Fruit fly (Drosophila melanogaster): ENCODE data around the gene Caf1-180.

Caf1-180 gene

dm6 chrX:8558762-8559172, 47.3 kb downstream of the Caf1-180 start, which contains the start of gene IntS4 (continued):
- TF ChIP-seq pzg (GFP tag; optimal IDR thresholded peaks at IDR 0.05) (peak; percentile 59), CG2202 (tag; optimal IDR thresholded peaks at IDR 0.05) (peak; percentile 5), trem (tag; optimal IDR thresholded peaks at IDR 0.05) (peak; percentile 80), ranshi (GFP tag; IDR thresholded peaks at IDR 0.05) (no peak), pho (GFP tag; optimal IDR thresholded peaks at IDR 0.05) (peak; percentile 14), kay (GFP tag; optimal IDR thresholded peaks at IDR 0.05) (peak; percentile 43), Meics (GFP tag; optimal IDR thresholded peaks at IDR 0.05) (peak; percentile 52), CG7357 (GFP tag; IDR thresholded peaks at IDR 0.05) (no peak), inv (GFP tag; IDR thresholded peaks at IDR 0.05; ENCODE audit: partially characterized antibody) (peak; percentile 94), so (GFP tag; IDR thresholded peaks at IDR 0.05) (no peak), Atf-2 (GFP tag; optimal IDR thresholded peaks at IDR 0.05) (no peak), bsh (GFP tag; optimal IDR thresholded peaks at IDR 0.05) (peak in 1 of 2 experiments; percentile 48), NC2α (GFP tag; optimal IDR thresholded peaks at IDR 0.05) (no peak), CG3163 (GFP tag; optimal IDR thresholded peaks at IDR 0.05) (no peak), btn (GFP tag; optimal IDR thresholded peaks at IDR 0.05) (no peak), gro (GFP tag; optimal IDR thresholded peaks at IDR 0.05) (peak; percentile 50), CG4730 (GFP tag; IDR thresholded peaks at IDR 0.05) (peak; percentile 38; the same call in 1 of the 2 replicates), CG9932 (GFP tag; IDR thresholded peaks at IDR 0.05) (peak; percentile 91), emc (GFP tag; optimal IDR thresholded peaks at IDR 0.05) (no peak), CG12769 (tag; optimal IDR thresholded peaks at IDR 0.05) (no peak), CG5245 (GFP tag; optimal IDR thresholded peaks at IDR 0.05) (peak; percentile 4), CG6854 (GFP tag; optimal IDR thresholded peaks at IDR 0.05) (no peak), disco-r (GFP tag; optimal IDR thresholded peaks at IDR 0.05) (no peak), jigr1 (GFP tag; IDR thresholded peaks at IDR 0.05) (no peak), sob (GFP tag; IDR thresholded peaks at IDR 0.05) (peak; percentile 70; the same call in 1 of the 2 replicates), CG3281 (GFP tag; optimal IDR thresholded peaks at IDR 0.05) (peak; percentile 58), CG4404 (GFP tag; IDR thresholded peaks at IDR 0.05) (peak; percentile 58), chn (GFP tag; optimal IDR thresholded peaks at IDR 0.05) (peak; percentile 49), Dek (tag; optimal IDR thresholded peaks at IDR 0.05) (peak; percentile 61), MESR4 (GFP tag; optimal IDR thresholded peaks at IDR 0.05) (no peak), D19A (tag; optimal IDR thresholded peaks at IDR 0.05) (peak; percentile 51), CG1024 (GFP tag; IDR thresholded peaks at IDR 0.05) (peak; percentile 43; the same call in 1 of the 2 replicates), p53 (GFP tag; optimal IDR thresholded peaks at IDR 0.05) (no peak), sr (GFP tag; IDR thresholded peaks at IDR 0.05) (no peak), CG12236 (GFP tag; optimal IDR thresholded peaks at IDR 0.05) (no peak), Elba2 (GFP tag; optimal IDR thresholded peaks at IDR 0.05) (no peak), CG12942 (GFP tag; optimal IDR thresholded peaks at IDR 0.05) (peak; percentile 73), Deaf1 (tag; optimal IDR thresholded peaks at IDR 0.05) (no peak), sd (tag; optimal IDR thresholded peaks at IDR 0.05) (no peak), Stat92E (GFP tag; optimal IDR thresholded peaks at IDR 0.05) (peak in 1 of 3 experiments; percentile 39), CG4360 (GFP tag; IDR thresholded peaks at IDR 0.05) (0 out of 2 replicates have a peak, but pooled peaks have one; percentile 6), pb (GFP tag; optimal IDR thresholded peaks at IDR 0.05) (no peak), Nf-YB (GFP tag; optimal IDR thresholded peaks at IDR 0.05) (peak; percentile 23), Max (GFP tag; optimal IDR thresholded peaks at IDR 0.05) (peak; percentile 75), GATAe (GFP tag; conservative IDR thresholded peaks at IDR 0.05) (no peak), CG7556 (GFP tag; optimal IDR thresholded peaks at IDR 0.05) (peak; percentile 60), Jarid2 (GFP tag; optimal IDR thresholded peaks at IDR 0.05) (no peak), Vsx1 (GFP tag; optimal IDR thresholded peaks at IDR 0.05) (peak; percentile 41), Hr78 (GFP tag; optimal IDR thresholded peaks at IDR 0.05) (no peak), scrt (GFP tag; optimal IDR thresholded peaks at IDR 0.05) (peak; percentile 15), maf-S (GFP tag; optimal IDR thresholded peaks at IDR 0.05) (peak; percentile 1)
